Fruit fly (Drosophila melanogaster): ENCODE data around the gene Cp18.

DNA sequence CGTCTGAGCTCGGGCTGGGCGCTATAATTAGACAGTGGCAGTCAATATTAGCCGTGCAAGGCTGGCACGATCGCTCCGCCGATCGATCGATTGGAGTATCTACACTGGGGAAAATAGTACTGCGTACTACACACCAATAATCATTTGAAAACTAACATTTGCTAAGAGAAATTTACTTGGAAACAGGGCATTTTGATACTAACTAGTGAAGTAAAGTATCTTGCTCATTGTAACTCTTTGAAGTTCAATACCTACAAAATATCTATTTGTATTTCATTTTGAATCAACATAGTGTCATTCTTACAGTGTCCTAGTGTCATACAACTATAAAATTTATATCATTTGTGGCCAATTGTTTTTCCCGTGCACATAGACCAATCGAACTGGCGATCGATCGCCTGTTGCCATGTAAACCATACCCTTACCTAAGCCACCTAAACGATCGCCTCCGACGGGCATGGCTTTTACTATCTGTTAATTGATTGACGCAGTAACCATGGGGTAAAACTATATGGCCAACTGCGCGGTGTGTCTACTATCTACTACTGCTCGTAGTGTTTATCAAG lies 25.9 kb upstream of the Cp18 start:
- TF ChIP-seq bab1 (GFP tag; optimal IDR thresholded peaks at IDR 0.05) (no peak), kay (GFP tag; ENCODE audit: borderline replicate concordance) (peak; percentile 90), CG1620 (GFP tag; optimal IDR thresholded peaks at IDR 0.05) (peak; percentile 47), CG14711 (tag; optimal IDR thresholded peaks at IDR 0.05) (peak; percentile 49), CG5204 (GFP tag; optimal IDR thresholded peaks at IDR 0.05) (peak; percentile 89), CG11617 (GFP tag; optimal IDR thresholded peaks at IDR 0.05) (peak; percentile 94), CG7101 (tag; optimal IDR thresholded peaks at IDR 0.05) (peak; percentile 95), tj (GFP tag; optimal IDR thresholded peaks at IDR 0.05) (peak; percentile 57), CG33017 (tag; optimal IDR thresholded peaks at IDR 0.05) (peak; percentile 84), Clk (GFP tag; optimal IDR thresholded peaks at IDR 0.05) (peak; percentile 34), Hr96 (GFP tag; optimal IDR thresholded peaks at IDR 0.05) (peak; percentile 88), cnc (optimal IDR thresholded peaks at IDR 0.05) (no peak), Mnt (GFP tag; optimal IDR thresholded peaks at IDR 0.05) (peak; percentile 37), toe (GFP tag; optimal IDR thresholded peaks at IDR 0.05) (peak; percentile 77)

Data from whole organism, adult.